Fruit fly (Drosophila melanogaster): ENCODE measurements around the gene CG4408.

CG4408 gene

DNA sequence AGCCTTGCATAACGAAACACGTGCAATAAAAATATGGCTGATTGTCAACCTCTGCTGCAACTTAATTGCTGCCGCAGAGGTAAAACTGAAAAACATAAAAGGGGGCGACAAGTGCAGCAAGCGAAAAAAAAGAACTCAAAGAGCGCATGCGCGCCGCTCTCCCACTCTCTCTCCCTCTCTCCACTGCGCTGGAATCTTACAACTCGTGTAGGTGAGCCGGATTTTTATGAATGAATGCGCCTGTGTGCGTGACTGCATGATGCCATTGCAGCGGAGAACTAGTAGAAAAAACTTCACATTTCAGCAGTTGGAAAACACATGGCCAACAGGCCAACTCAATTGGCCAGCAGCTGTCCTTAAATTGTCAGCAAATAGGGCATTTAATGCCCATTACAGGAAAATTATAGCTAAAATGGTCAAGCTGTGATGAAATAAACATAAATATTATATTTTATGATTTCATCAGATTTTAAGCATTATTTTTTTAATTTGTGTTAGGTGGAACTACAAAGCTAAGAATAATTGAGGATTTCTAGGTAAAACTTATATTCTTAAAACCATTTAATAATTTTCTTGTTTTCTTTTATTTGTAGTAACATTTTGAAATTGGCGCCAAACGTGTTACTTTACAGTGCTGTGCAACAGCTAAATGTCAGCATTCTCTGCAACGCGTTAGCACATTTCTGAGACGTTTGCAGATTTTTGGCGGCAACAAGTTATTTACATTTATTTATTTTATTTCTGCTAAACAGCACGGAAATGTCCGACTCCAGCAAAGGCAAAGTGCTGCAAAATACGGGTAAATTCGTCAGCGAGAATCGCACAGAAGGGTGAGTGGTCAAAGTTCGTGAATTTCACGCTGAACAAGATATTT lies 15.7 kb downstream of the CG4408 start, which contains the start of gene PolE1 (continued):
- TF ChIP-seq mam (GFP tag; optimal IDR thresholded peaks at IDR 0.05), result peak; percentile 3
- peak; percentile 15 for TF ChIP-seq Sry-δ (GFP tag; optimal IDR thresholded peaks at IDR 0.05)
- no peak for TF ChIP-seq slp2 (GFP tag; optimal IDR thresholded peaks at IDR 0.05)
- peak; percentile 1 for TF ChIP-seq grau (tag; optimal IDR thresholded peaks at IDR 0.05)
- no peak for TF ChIP-seq CG11696 (GFP tag; IDR thresholded peaks at IDR 0.05)
- TF ChIP-seq gfzf (GFP tag; optimal IDR thresholded peaks at IDR 0.05), result peak; percentile 83
- TF ChIP-seq CG12659 (GFP tag; optimal IDR thresholded peaks at IDR 0.05), result peak; percentile 27
- no peak for TF ChIP-seq her (GFP tag; optimal IDR thresholded peaks at IDR 0.05)
- peak; percentile 40 for TF ChIP-seq CG2120 (GFP tag; optimal IDR thresholded peaks at IDR 0.05)
- TF ChIP-seq row (GFP tag; IDR thresholded peaks at IDR 0.05), result peak; percentile 19; the same call in 1 of the 3 replicates
- peak; percentile 68 for TF ChIP-seq stwl (tag; optimal IDR thresholded peaks at IDR 0.05)
- TF ChIP-seq otp (GFP tag; IDR thresholded peaks at IDR 0.05), result peak; percentile 21; the same call in 1 of the 3 replicates
- TF ChIP-seq Max (GFP tag; optimal IDR thresholded peaks at IDR 0.05), result peak; percentile 26
- peak; percentile 62 for TF ChIP-seq HmgZ (tag; optimal IDR thresholded peaks at IDR 0.05)
- peak; percentile 11 for TF ChIP-seq CG11504 (tag; optimal IDR thresholded peaks at IDR 0.05)
- peak; percentile 85 for TF ChIP-seq sd (tag; optimal IDR thresholded peaks at IDR 0.05)
- TF ChIP-seq Ets97D (GFP tag; optimal IDR thresholded peaks at IDR 0.05), result peak; percentile 52
- peak; percentile 27 for TF ChIP-seq nmo (GFP tag; optimal IDR thresholded peaks at IDR 0.05)
- peak in 1 of 2 experiments; percentile 4 for TF ChIP-seq dpn (GFP tag; optimal IDR thresholded peaks at IDR 0.05)
- TF ChIP-seq kni (GFP tag; optimal IDR thresholded peaks at IDR 0.05), result peak; percentile 43
- TF ChIP-seq Xbp1 (GFP tag; optimal IDR thresholded peaks at IDR 0.05), result peak; percentile 13
- TF ChIP-seq E2f1 (GFP tag; IDR thresholded peaks at IDR 0.05), result peak; percentile 85
- no peak for TF ChIP-seq chif (GFP tag; optimal IDR thresholded peaks at IDR 0.05)
- TF ChIP-seq fu2 (GFP tag; optimal IDR thresholded peaks at IDR 0.05), result no peak
- peak; percentile 23 for TF ChIP-seq BEAF-32 (GFP tag; optimal IDR thresholded peaks at IDR 0.05)
- TF ChIP-seq crc (GFP tag; optimal IDR thresholded peaks at IDR 0.05), result no peak
- TF ChIP-seq CG7963 (GFP tag; IDR thresholded peaks at IDR 0.05; ENCODE audit: partially characterized antibody), result no peak
- TF ChIP-seq CG17359 (tag; optimal IDR thresholded peaks at IDR 0.05), result no peak
- TF ChIP-seq Dfd (GFP tag; optimal IDR thresholded peaks at IDR 0.05), result no peak
- no peak for TF ChIP-seq CG10274 (GFP tag; optimal IDR thresholded peaks at IDR 0.05)
- TF ChIP-seq z (GFP tag; IDR thresholded peaks at IDR 0.05), result peak; percentile 74; the same call in 2 of the 3 replicates
- peak; percentile 31 for TF ChIP-seq CG2116 (GFP tag; optimal IDR thresholded peaks at IDR 0.05)
- TF ChIP-seq bbx (GFP tag; IDR thresholded peaks at IDR 0.05; ENCODE audit: partially characterized antibody), result peak; percentile 53
- TF ChIP-seq CG31441 (GFP tag; IDR thresholded peaks at IDR 0.05), result 0 out of 2 replicates have a peak, but pooled peaks have one; percentile 10
- peak; percentile 2 for TF ChIP-seq Mad (GFP tag; optimal IDR thresholded peaks at IDR 0.05)
- peak; percentile 11 for TF ChIP-seq NfI (GFP tag; optimal IDR thresholded peaks at IDR 0.05)
- TF ChIP-seq lilli (GFP tag; optimal IDR thresholded peaks at IDR 0.05), result peak; percentile 23
- TF ChIP-seq lola (GFP tag; optimal IDR thresholded peaks at IDR 0.05), result no peak
- no peak for TF ChIP-seq wor (GFP tag; IDR thresholded peaks at IDR 0.05)
- TF ChIP-seq nerfin-2 (GFP tag; IDR thresholded peaks at IDR 0.05; ENCODE audit: partially characterized antibody), result 0 out of 2 replicates have a peak, but pooled peaks have one; percentile 29
- TF ChIP-seq CG4328 (GFP tag; optimal IDR thresholded peaks at IDR 0.05), result no peak
- TF ChIP-seq CG3281 (GFP tag; optimal IDR thresholded peaks at IDR 0.05), result no peak
- peak; percentile 41 for TF ChIP-seq trem (tag; optimal IDR thresholded peaks at IDR 0.05)
- TF ChIP-seq ems (GFP tag; optimal IDR thresholded peaks at IDR 0.05), result peak; percentile 39
- peak; percentile 25 to 91 for TF ChIP-seq Trl (optimal IDR thresholded peaks at IDR 0.05)
- TF ChIP-seq Trl (GFP tag; optimal IDR thresholded peaks at IDR 0.05), result no peak
- TF ChIP-seq nerfin-1 (tag; optimal IDR thresholded peaks at IDR 0.05), result peak; percentile 62
- no peak for TF ChIP-seq wek (GFP tag; optimal IDR thresholded peaks at IDR 0.05)

All from whole organism, embryonic.